Worm (Caenorhabditis elegans): ENCODE results near the gene ZK418.10.

ce11 chrIII:7064185-7064584 lies 26.3 kb downstream of the ZK418.10 start, which contains the start of gene R01H2.4:
- no peak for TF ChIP-seq mxl-1 (tag; optimal IDR thresholded peaks at IDR 0.05)
- no peak for TF ChIP-seq nfya-1 (tag; optimal IDR thresholded peaks at IDR 0.05; ENCODE audit: borderline replicate concordance, insufficient read depth)
- no peak for TF ChIP-seq pha-4 (tag; optimal IDR thresholded peaks at IDR 0.05)
- no peak for TF ChIP-seq unc-62 (GFP tag; optimal IDR thresholded peaks at IDR 0.05)
- TF ChIP-seq Y67H2A.10 (GFP tag; conservative IDR thresholded peaks at IDR 0.05): no peak
- no peak for TF ChIP-seq unc-130 (GFP tag; optimal IDR thresholded peaks at IDR 0.05)
- no peak for TF ChIP-seq xnd-1 (tag; optimal IDR thresholded peaks at IDR 0.05)
- TF ChIP-seq ceh-79 (tag; optimal IDR thresholded peaks at IDR 0.05): no peak
- no peak for TF ChIP-seq snpc-4 (GFP tag; optimal IDR thresholded peaks at IDR 0.05)
- TF ChIP-seq snpc-4 (tag; optimal IDR thresholded peaks at IDR 0.05): no peak
- no peak for TF ChIP-seq cebp-2 (GFP tag; IDR thresholded peaks at IDR 0.05)
- TF ChIP-seq ztf-22 (GFP tag; optimal IDR thresholded peaks at IDR 0.05): no peak
- TF ChIP-seq attf-3 (GFP tag; conservative IDR thresholded peaks at IDR 0.05): no peak
- no peak for TF ChIP-seq ama-1 (optimal IDR thresholded peaks at IDR 0.05)
- no peak for TF ChIP-seq ama-1 (GFP tag; optimal IDR thresholded peaks at IDR 0.05)
